Worm (Caenorhabditis elegans) whole organism, L1 larva: Measurements from ENCODE around the gene rnst-2.

Experiments used
- aly-2 ChIP-seq: fragments of 150-350 bp; optimal IDR thresholded peaks from 2 replicates; lab custom pipeline; 2014; ENCODE audit warnings: missing biosample characterization, missing genetic modification characterization
- ama-1 ChIP-seq: fragments of 150-350 bp; optimal IDR thresholded peaks from 2 replicates; lab custom pipeline; 2014
- ces-1 ChIP-seq: fragments of 150-350 bp; optimal IDR thresholded peaks from 2 replicates; lab custom pipeline; 2014; ENCODE audit warnings: missing biosample characterization, missing genetic modification reagents, missing genetic modification characterization
- lir-3 ChIP-seq: sonication (generic microtip); optimal IDR thresholded peaks from 2 replicates; lab custom pipeline; 2016; ENCODE audit warnings: mild to moderate bottlenecking, missing genetic modification characterization, moderate library complexity, missing compliant biosample characterization; ENCODE audit not compliant: poor library complexity
- mep-1 ChIP-seq: fragments of 150-350 bp; optimal IDR thresholded peaks from 2 replicates; lab custom pipeline; 2014; ENCODE audit warnings: missing biosample characterization, missing genetic modification characterization
- nhr-20 ChIP-seq: sonication (generic microtip); optimal IDR thresholded peaks from 2 replicates; lab custom pipeline; 2016; ENCODE audit warnings: mild to moderate bottlenecking, missing genetic modification characterization, missing compliant biosample characterization
- nhr-237 ChIP-seq: fragments of 150-350 bp; optimal IDR thresholded peaks from 2 replicates; lab custom pipeline; 2014; ENCODE audit warnings: missing biosample characterization, missing genetic modification characterization
- nhr-77 ChIP-seq: fragments of 150-350 bp; optimal IDR thresholded peaks from 2 replicates; lab custom pipeline; 2014; ENCODE audit warnings: missing biosample characterization, missing genetic modification characterization
- rnt-1 ChIP-seq: sonication (generic microtip); optimal IDR thresholded peaks from 2 replicates; lab custom pipeline; 2016; ENCODE audit warnings: mild to moderate bottlenecking, missing genetic modification characterization, moderate library complexity, missing compliant biosample characterization
- snpc-4 ChIP-seq: fragments of 150-350 bp; optimal IDR thresholded peaks from 2 replicates; lab custom pipeline; 2014; ENCODE audit warnings: missing biosample characterization, missing genetic modification characterization
- sptf-1 ChIP-seq: fragments of 150-350 bp; optimal IDR thresholded peaks from 2 replicates; lab custom pipeline; 2014; ENCODE audit warnings: missing biosample characterization, missing genetic modification characterization
- sup-37 ChIP-seq: fragments of 200-800 bp; sonication (Bioruptor generic); optimal IDR thresholded peaks from 2 replicates; lab custom pipeline; 2018; ENCODE audit warnings: mild to moderate bottlenecking, missing genetic modification characterization, missing compliant biosample characterization

ce11 chrV:1021456-1021855 is 39.9 kb upstream of the rnst-2 start:
- no peak for TF ChIP-seq rnt-1 (tag; lab: Kevin White, UChicago)
- TF ChIP-seq mep-1 (tag; lab: Kevin White, UChicago): no peak
- no peak for TF ChIP-seq snpc-4
- TF ChIP-seq sup-37 (GFP tag; lab: Kevin White, UChicago): no peak
- no peak for TF ChIP-seq nhr-77
- TF ChIP-seq aly-2 (tag; lab: Kevin White, UChicago): no peak
- no peak for TF ChIP-seq ces-1 (GFP tag; lab: Kevin White, UChicago)
- no peak for TF ChIP-seq nhr-237 (tag; lab: Kevin White, UChicago)
- no peak for TF ChIP-seq ama-1 (lab: Kevin White, UChicago)
- TF ChIP-seq lir-3: no peak
- no peak for TF ChIP-seq nhr-20 (tag; lab: Kevin White, UChicago)
- TF ChIP-seq sptf-1: no peak
